Fruit fly (Drosophila melanogaster) whole organism, prepupa: ENCODE measurements around the gene MESR3.

Experiments used
- Blimp-1 ChIP-seq: fragments of 200-800 bp; sonication (Bioruptor generic); optimal IDR thresholded peaks from 3 replicates; lab custom pipeline; 2017; ENCODE audit warnings: missing biosample characterization, missing genetic modification characterization, mild to moderate bottlenecking, moderate library complexity, missing genetic modification reagents
- CG10631 ChIP-seq: fragments of 200-800 bp; sonication (Bioruptor generic); optimal IDR thresholded peaks from 2 replicates; lab custom pipeline; 2016; ENCODE audit warnings: missing biosample characterization, missing genetic modification characterization
- CG10669 ChIP-seq: fragments of 200-800 bp; sonication (Bioruptor generic); optimal IDR thresholded peaks from 3 replicates; lab custom pipeline; 2018; ENCODE audit warnings: missing biosample characterization, mild to moderate bottlenecking, missing genetic modification characterization, moderate library complexity
- CG11902 ChIP-seq: fragments of 200-800 bp; sonication (Bioruptor generic); optimal IDR thresholded peaks from 3 replicates; lab custom pipeline; 2016; ENCODE audit warnings: missing biosample characterization, missing genetic modification characterization
- CG15336 ChIP-seq: fragments of 200-800 bp; sonication (Bioruptor generic); IDR thresholded peaks from 2 replicates; pipeline ENCODE4 v1.3.6; 2022; ENCODE audit warnings: missing biosample characterization, missing genetic modification characterization
- CG3032 ChIP-seq: fragments of 200-800 bp; optimal IDR thresholded peaks from 2 replicates; lab custom pipeline; 2019; ENCODE audit warnings: missing biosample characterization, mild to moderate bottlenecking, missing genetic modification characterization, moderate library complexity
- CG31627 ChIP-seq: fragments of 200-800 bp; sonication (Bioruptor generic); optimal IDR thresholded peaks from 3 replicates; lab custom pipeline; 2016; ENCODE audit warnings: missing biosample characterization, missing genetic modification characterization
- CG4318 ChIP-seq: fragments of 200-800 bp; sonication (Bioruptor generic); optimal IDR thresholded peaks from 3 replicates; lab custom pipeline; 2017; ENCODE audit warnings: missing biosample characterization, mild to moderate bottlenecking, missing genetic modification characterization
- CG6276 ChIP-seq: fragments of 200-800 bp; sonication (Bioruptor generic); optimal IDR thresholded peaks from 2 replicates; lab custom pipeline; 2017; ENCODE audit warnings: missing biosample characterization, mild to moderate bottlenecking, missing genetic modification characterization
- CG6792 ChIP-seq: fragments of 200-800 bp; sonication (Bioruptor generic); optimal IDR thresholded peaks from 3 replicates; lab custom pipeline; 2016; ENCODE audit warnings: missing biosample characterization, missing genetic modification characterization
- CG6808 ChIP-seq: fragments of 200-800 bp; sonication (Bioruptor generic); optimal IDR thresholded peaks from 3 replicates; lab custom pipeline; 2017; ENCODE audit warnings: missing biosample characterization, missing genetic modification characterization, mild to moderate bottlenecking, moderate library complexity, missing genetic modification reagents
- CG7368 ChIP-seq: fragments of 200-800 bp; sonication (Bioruptor generic); optimal IDR thresholded peaks from 3 replicates; lab custom pipeline; 2016; ENCODE audit warnings: missing biosample characterization, missing genetic modification characterization
- CG8119 ChIP-seq: fragments of 200-800 bp; sonication (Bioruptor generic); IDR thresholded peaks from 3 replicates; pipeline ENCODE4 v1.3.6; 2022; ENCODE audit warnings: missing biosample characterization, missing genetic modification characterization
- CG8319 ChIP-seq: fragments of 200-800 bp; sonication (Bioruptor generic); optimal IDR thresholded peaks from 3 replicates; lab custom pipeline; 2016; ENCODE audit warnings: missing biosample characterization, missing genetic modification characterization
- Eip75B ChIP-seq: fragments of 200-800 bp; sonication (Bioruptor generic); optimal IDR thresholded peaks from 3 replicates; lab custom pipeline; 2016; ENCODE audit warnings: missing biosample characterization, missing genetic modification characterization
- Eip78C ChIP-seq: fragments of 200-800 bp; sonication (Bioruptor generic); peaks from one replicate; lab custom pipeline; 2016; ENCODE audit warnings: missing biosample characterization, missing genetic modification characterization
- Eip93F ChIP-seq: fragments of 200-800 bp; sonication (Bioruptor generic); optimal IDR thresholded peaks from 2 replicates; lab custom pipeline; 2016; ENCODE audit warnings: missing biosample characterization, mild to moderate bottlenecking, missing genetic modification characterization
- Ets21C ChIP-seq: fragments of 200-800 bp; sonication (Bioruptor generic); optimal IDR thresholded peaks from 3 replicates; lab custom pipeline; 2016; ENCODE audit warnings: missing biosample characterization, missing genetic modification characterization
- Ets96B ChIP-seq: fragments of 200-800 bp; optimal IDR thresholded peaks from 2 replicates; lab custom pipeline; 2019; ENCODE audit warnings: missing biosample characterization, mild to moderate bottlenecking, missing genetic modification characterization, moderate library complexity
- Gug ChIP-seq: fragments of 200-800 bp; sonication (Bioruptor generic); IDR thresholded peaks from 2 replicates; pipeline ENCODE4 v1.3.6; 2022; ENCODE audit warnings: missing biosample characterization, missing genetic modification characterization
- Hr38 ChIP-seq: sonication (Bioruptor generic); optimal IDR thresholded peaks from 2 replicates; lab custom pipeline; 2016; ENCODE audit warnings: missing biosample characterization, missing genetic modification characterization
- Hr4 ChIP-seq: fragments of 200-800 bp; sonication (Bioruptor generic); optimal IDR thresholded peaks from 3 replicates; lab custom pipeline; 2016; ENCODE audit warnings: missing biosample characterization, missing genetic modification characterization
- Met ChIP-seq: fragments of 200-800 bp; sonication (Bioruptor generic); optimal IDR thresholded peaks from 3 replicates; lab custom pipeline; 2016; ENCODE audit warnings: missing biosample characterization, missing genetic modification characterization
- OdsH ChIP-seq: fragments of 200-800 bp; sonication (Bioruptor generic); optimal IDR thresholded peaks from 3 replicates; lab custom pipeline; 2016; ENCODE audit warnings: missing biosample characterization, missing genetic modification characterization
- Smox ChIP-seq: fragments of 200-800 bp; sonication (Bioruptor generic); optimal IDR thresholded peaks from 3 replicates; lab custom pipeline; 2016; ENCODE audit warnings: missing biosample characterization, missing genetic modification characterization
- Sox102F ChIP-seq: fragments of 200-800 bp; sonication (Bioruptor generic); optimal IDR thresholded peaks from 2 replicates; lab custom pipeline; 2016; ENCODE audit warnings: missing biosample characterization, mild to moderate bottlenecking, missing genetic modification characterization
- Sox14 ChIP-seq: fragments of 200-800 bp; sonication (Bioruptor generic); optimal IDR thresholded peaks from 3 replicates; lab custom pipeline; 2016; ENCODE audit warnings: missing biosample characterization, missing genetic modification characterization
- Sox15 ChIP-seq: fragments of 200-800 bp; sonication (Bioruptor generic); optimal IDR thresholded peaks from 3 replicates; lab custom pipeline; 2016; ENCODE audit warnings: missing biosample characterization, missing genetic modification characterization
- achi ChIP-seq: fragments of 200-800 bp; sonication (Bioruptor generic); optimal IDR thresholded peaks from 3 replicates; lab custom pipeline; 2016; ENCODE audit warnings: missing biosample characterization, missing genetic modification characterization
- acj6 ChIP-seq: fragments of 200-800 bp; sonication (Bioruptor generic); optimal IDR thresholded peaks from 3 replicates; lab custom pipeline; 2016; ENCODE audit warnings: missing biosample characterization, missing genetic modification characterization
- cyc ChIP-seq: fragments of 200-800 bp; sonication (Bioruptor generic); optimal IDR thresholded peaks from 3 replicates; lab custom pipeline; 2016; ENCODE audit warnings: missing biosample characterization, missing genetic modification characterization
- dac ChIP-seq: fragments of 200-800 bp; sonication (Bioruptor generic); optimal IDR thresholded peaks from 2 replicates; lab custom pipeline; 2017; ENCODE audit warnings: missing biosample characterization, mild to moderate bottlenecking, missing genetic modification characterization
- dsx ChIP-seq: fragments of 200-800 bp; optimal IDR thresholded peaks from 3 replicates; lab custom pipeline; 2019; ENCODE audit warnings: missing biosample characterization, mild to moderate bottlenecking, missing genetic modification characterization, moderate library complexity; ENCODE audit not compliant: poor library complexity, severe bottlenecking
- eg ChIP-seq: fragments of 200-800 bp; sonication (Bioruptor generic); IDR thresholded peaks from 3 replicates; pipeline ENCODE4 v1.3.6; 2022; ENCODE audit warnings: missing biosample characterization, missing genetic modification characterization
- esn ChIP-seq: fragments of 200-800 bp; sonication (Bioruptor generic); optimal IDR thresholded peaks from 2 replicates; lab custom pipeline; 2016; ENCODE audit warnings: missing biosample characterization, mild to moderate bottlenecking, missing genetic modification characterization, moderate library complexity
- fd59A ChIP-seq: fragments of 200-800 bp; sonication (Bioruptor generic); optimal IDR thresholded peaks from 2 replicates; lab custom pipeline; 2017; ENCODE audit warnings: missing biosample characterization, mild to moderate bottlenecking, missing genetic modification characterization, missing genetic modification reagents
- fd85E ChIP-seq: fragments of 200-800 bp; sonication (Bioruptor generic); optimal IDR thresholded peaks from 3 replicates; lab custom pipeline; 2016; ENCODE audit warnings: missing biosample characterization, missing genetic modification characterization
- fkh ChIP-seq: fragments of 200-800 bp; sonication (Bioruptor generic); optimal IDR thresholded peaks from 3 replicates; lab custom pipeline; 2017; ENCODE audit warnings: missing biosample characterization, mild to moderate bottlenecking, missing genetic modification characterization, moderate library complexity
- lz ChIP-seq: fragments of 200-800 bp; sonication (Bioruptor generic); optimal IDR thresholded peaks from 3 replicates; lab custom pipeline; 2016; ENCODE audit warnings: missing biosample characterization, missing genetic modification characterization
- net ChIP-seq: fragments of 200-800 bp; sonication (Bioruptor generic); optimal IDR thresholded peaks from 3 replicates; lab custom pipeline; 2016; ENCODE audit warnings: missing biosample characterization, missing genetic modification characterization
- pdm3 ChIP-seq: fragments of 200-800 bp; sonication (Bioruptor generic); optimal IDR thresholded peaks from 3 replicates; lab custom pipeline; 2016; ENCODE audit warnings: missing biosample characterization, missing genetic modification characterization
- ss ChIP-seq, 2 experiments: fragments of 200-800 bp; sonication (Bioruptor generic); optimal IDR thresholded peaks; 2 replicates in 1 of 2; 3 replicates in 1 of 2; lab custom pipeline; 2017 to 2018; ENCODE audit warnings: mild to moderate bottlenecking in 2 of 2, missing biosample characterization in 2 of 2, missing genetic modification characterization in 2 of 2, moderate library complexity in 1 of 2
- topi ChIP-seq: fragments of 200-800 bp; sonication (Bioruptor generic); optimal IDR thresholded peaks from 3 replicates; lab custom pipeline; 2016; ENCODE audit warnings: missing biosample characterization, missing genetic modification characterization
- vri ChIP-seq: fragments of 200-800 bp; sonication (Bioruptor generic); optimal IDR thresholded peaks from 3 replicates; lab custom pipeline; 2016; ENCODE audit warnings: missing biosample characterization, mild to moderate bottlenecking, missing genetic modification characterization

The MESR3 gene

DNA sequence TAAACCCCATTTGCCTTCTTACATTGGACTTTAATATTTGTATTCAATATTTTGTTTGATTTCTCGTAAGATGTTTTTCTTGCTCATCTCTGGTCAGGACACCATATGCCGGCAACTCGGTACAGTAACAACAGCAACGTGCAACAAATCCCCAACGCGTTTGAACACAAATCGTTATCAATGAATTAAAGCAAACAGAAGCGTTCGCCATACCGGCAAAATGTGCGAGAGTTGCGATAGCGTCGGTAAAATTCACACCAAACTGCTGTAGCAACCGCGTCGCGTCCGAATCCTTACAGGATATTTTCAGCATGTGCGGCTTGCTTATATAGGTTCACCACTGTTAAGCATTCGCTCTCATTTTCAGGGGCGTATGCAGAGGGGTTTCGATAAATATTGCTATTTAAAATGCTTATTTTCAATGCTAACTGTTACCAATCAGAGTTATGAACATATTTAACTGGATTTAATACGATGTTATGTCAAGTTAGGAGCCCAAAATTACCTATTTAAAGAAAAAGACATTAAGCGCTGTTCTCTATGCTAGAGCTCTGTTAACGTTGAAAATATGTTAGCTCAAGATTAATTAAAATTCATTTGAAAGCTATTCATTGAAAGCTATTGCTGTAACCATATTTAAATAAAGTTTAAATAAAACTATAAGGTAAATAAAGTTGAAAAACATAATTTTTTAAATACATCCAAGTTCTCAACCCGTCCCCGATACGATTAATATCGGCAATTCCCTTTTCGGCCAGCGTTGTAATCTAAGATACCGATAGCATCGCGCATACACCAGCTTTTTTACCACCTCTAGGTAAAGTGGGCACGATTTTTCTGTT lies 26.7 kb upstream of the MESR3 start, which contains the start of the genes Pde11 and CG15160:
TSS of gene Pde11 (minus strand) at position 243 of the 842 bp plus-strand sequence.
TSS of gene CG15160 (plus strand) at position 792 of the 842 bp plus-strand sequence.
- TF ChIP-seq fd59A, result no peak
- TF ChIP-seq CG7368 (GFP tag; lab: Kevin White, UChicago), result no peak
- no peak for TF ChIP-seq Blimp-1
- no peak for TF ChIP-seq pdm3 (GFP tag; lab: Kevin White, UChicago)
- peak; percentile 22 for TF ChIP-seq Sox14 (GFP tag; lab: Kevin White, UChicago)
- TF ChIP-seq fd85E (GFP tag; lab: Kevin White, UChicago), result no peak
- TF ChIP-seq Eip78C (GFP tag; lab: Kevin White, UChicago), result no peak
- TF ChIP-seq CG6792 (GFP tag; lab: Kevin White, UChicago), result no peak
- peak; percentile 20 for TF ChIP-seq cyc
- TF ChIP-seq fkh (GFP tag; lab: Kevin White, UChicago), result no peak
- TF ChIP-seq OdsH (GFP tag; lab: Kevin White, UChicago), result no peak
- TF ChIP-seq Eip75B (GFP tag; lab: Kevin White, UChicago), result no peak
- TF ChIP-seq ss (GFP tag; optimal IDR thresholded peaks at IDR 0.05; lab: Kevin White, UChicago), result no peak
- TF ChIP-seq CG8119 (GFP tag; lab: Robert Waterston, UW), result no peak
- TF ChIP-seq CG3032 (tag; lab: Kevin White, UChicago), result peak; percentile 17
- no peak for TF ChIP-seq CG6276 (GFP tag; lab: Kevin White, UChicago)
- no peak for TF ChIP-seq CG11902 (GFP tag; lab: Kevin White, UChicago)
- no peak for TF ChIP-seq Sox15 (GFP tag; lab: Kevin White, UChicago)
- no peak for TF ChIP-seq dsx
- no peak for TF ChIP-seq topi (GFP tag; lab: Kevin White, UChicago)
- peak; percentile 32 for TF ChIP-seq Hr4 (GFP tag; lab: Kevin White, UChicago)
- no peak for TF ChIP-seq CG4318 (GFP tag; lab: Kevin White, UChicago)
- no peak for TF ChIP-seq CG10669 (GFP tag; lab: Kevin White, UChicago)
- TF ChIP-seq dac (GFP tag; lab: Kevin White, UChicago), result no peak
- no peak for TF ChIP-seq CG8319 (GFP tag; lab: Kevin White, UChicago)
- no peak for TF ChIP-seq CG6808 (GFP tag; lab: Kevin White, UChicago)
- peak; percentile 16 for TF ChIP-seq lz (GFP tag; lab: Kevin White, UChicago)
- no peak for TF ChIP-seq Smox
- TF ChIP-seq esn, result peak; percentile 37
- TF ChIP-seq Gug, result no peak
- no peak for TF ChIP-seq achi (GFP tag; lab: Kevin White, UChicago)
- no peak for TF ChIP-seq Ets21C
- TF ChIP-seq CG15336 (GFP tag; lab: Robert Waterston, UW), result no peak
- TF ChIP-seq Hr38 (GFP tag; lab: Kevin White, UChicago), result no peak
- TF ChIP-seq net (GFP tag; lab: Kevin White, UChicago), result no peak
- TF ChIP-seq CG10631 (GFP tag; lab: Kevin White, UChicago), result no peak
- peak; percentile 46 for TF ChIP-seq CG31627

DNA sequence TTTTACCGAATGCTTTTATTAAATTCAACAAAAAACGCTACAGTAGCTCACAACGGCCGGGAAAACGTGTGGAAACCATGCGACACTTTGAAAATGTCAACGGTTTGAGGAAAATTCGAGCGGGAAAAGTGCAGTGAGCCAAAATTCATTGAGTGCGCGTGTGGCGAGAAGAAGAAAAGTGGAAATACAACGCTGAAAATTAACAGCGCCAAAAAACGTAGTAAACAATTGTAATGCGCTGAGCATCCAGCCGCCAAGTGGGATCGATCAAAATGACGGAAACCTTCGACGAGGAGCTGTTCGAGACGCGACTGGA lies 26.2 kb upstream of the MESR3 start:
- TF ChIP-seq achi (GFP tag; lab: Kevin White, UChicago) (no peak), Sox102F (GFP tag; lab: Kevin White, UChicago) (no peak), CG10669 (GFP tag; lab: Kevin White, UChicago) (no peak), Eip93F (GFP tag; lab: Kevin White, UChicago) (no peak), CG15336 (GFP tag; lab: Robert Waterston, UW) (no peak), topi (GFP tag; lab: Kevin White, UChicago) (no peak), Hr38 (GFP tag; lab: Kevin White, UChicago) (no peak), vri (GFP tag; lab: Kevin White, UChicago) (no peak), Met (no peak), CG8319 (GFP tag; lab: Kevin White, UChicago) (no peak), Smox (no peak), Sox14 (GFP tag; lab: Kevin White, UChicago) (no peak), Sox15 (GFP tag; lab: Kevin White, UChicago) (no peak), Ets96B (tag; lab: Kevin White, UChicago) (no peak), eg (GFP tag; lab: Robert Waterston, UW) (no peak), pdm3 (GFP tag; lab: Kevin White, UChicago) (no peak), CG6276 (GFP tag; lab: Kevin White, UChicago) (no peak), OdsH (GFP tag; lab: Kevin White, UChicago) (no peak), acj6 (GFP tag; lab: Kevin White, UChicago) (no peak), CG3032 (tag; lab: Kevin White, UChicago) (no peak)
